Fruit fly (Drosophila melanogaster) whole organism, prepupa: ENCODE measurements around the gene Elo68alpha.

Experiments used
- CG8319 ChIP-seq: fragments of 200-800 bp; sonication (Bioruptor generic); optimal IDR thresholded peaks from 3 replicates; lab custom pipeline; 2016; ENCODE audit warnings: missing biosample characterization, missing genetic modification characterization
- eg ChIP-seq: fragments of 200-800 bp; sonication (Bioruptor generic); IDR thresholded peaks from 3 replicates; pipeline ENCODE4 v1.3.6; 2022; ENCODE audit warnings: missing biosample characterization, missing genetic modification characterization
- fd85E ChIP-seq: fragments of 200-800 bp; sonication (Bioruptor generic); optimal IDR thresholded peaks from 3 replicates; lab custom pipeline; 2016; ENCODE audit warnings: missing biosample characterization, missing genetic modification characterization

DNA sequence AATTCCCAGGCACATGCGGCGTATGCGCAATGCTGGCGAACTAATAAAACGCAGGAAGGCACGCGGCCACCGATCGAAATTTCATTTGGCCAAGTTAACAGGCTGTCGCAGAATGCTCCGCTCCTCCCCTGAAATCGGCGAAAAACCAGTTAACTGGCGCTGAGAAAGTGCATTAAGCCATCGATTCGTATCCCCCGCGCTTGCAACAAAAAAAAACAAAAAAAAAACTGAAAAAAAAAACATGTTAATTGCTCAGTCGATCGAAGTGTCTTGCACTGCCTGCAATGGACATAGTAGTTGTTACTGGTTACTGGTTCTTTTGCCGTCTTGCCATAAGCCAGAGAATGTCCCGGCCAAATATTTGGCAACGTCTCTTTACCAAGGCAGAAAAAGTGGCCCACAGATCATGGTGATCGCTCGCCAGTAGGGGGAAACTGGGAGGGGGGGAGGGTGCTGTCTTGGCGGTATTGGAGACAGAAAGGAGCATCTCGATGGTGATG lies 50.0 kb downstream of the Elo68alpha start:
- TF ChIP-seq CG8319 (no peak), eg (GFP tag; lab: Robert Waterston, UW) (peak; percentile 74), fd85E (GFP tag; lab: Kevin White, UChicago) (no peak)
